Worm (Caenorhabditis elegans) whole organism, L4 larva: Measurements from ENCODE around the gene F55E10.1.

Experiments
- F44E2.7 ChIP-seq: fragments of 200-800 bp; sonication (Bioruptor generic); IDR thresholded peaks from 2 replicates; pipeline ENCODE4 v2.1.2; 2022; ENCODE audit warnings: missing genetic modification characterization, missing compliant biosample characterization
- aha-1 ChIP-seq: fragments of 150-350 bp; peaks from one replicate; lab custom pipeline; 2014; ENCODE audit warnings: missing biosample characterization, missing genetic modification characterization
- aly-2 ChIP-seq: sonication (generic microtip); optimal IDR thresholded peaks from 2 replicates; lab custom pipeline; 2018; ENCODE audit warnings: missing biosample characterization, missing genetic modification characterization
- ama-1 ChIP-seq: fragments of 150-350 bp; optimal IDR thresholded peaks from 2 replicates; lab custom pipeline; 2014; ENCODE audit warnings: inconsistent platforms, mixed read lengths
- attf-4 ChIP-seq: sonication (generic microtip); optimal IDR thresholded peaks from 3 replicates; lab custom pipeline; 2017; ENCODE audit warnings: missing biosample characterization, missing genetic modification characterization
- ceh-28 ChIP-seq: fragments of 150-350 bp; optimal IDR thresholded peaks from 2 replicates; lab custom pipeline; 2014; ENCODE audit warnings: missing biosample characterization, missing genetic modification reagents, missing genetic modification characterization
- ceh-32 ChIP-seq: sonication (generic microtip); optimal IDR thresholded peaks from 2 replicates; lab custom pipeline; 2016; ENCODE audit warnings: mild to moderate bottlenecking, missing genetic modification characterization, missing compliant biosample characterization; ENCODE audit not compliant: poor library complexity
- ceh-44 ChIP-seq: fragments of 200-800 bp; sonication (Bioruptor generic); IDR thresholded peaks from 2 replicates; pipeline ENCODE4 v1.3.6; 2022; ENCODE audit warnings: missing genetic modification reagents, missing genetic modification characterization, missing compliant biosample characterization
- ceh-82 ChIP-seq: sonication (generic microtip); optimal IDR thresholded peaks from 2 replicates; lab custom pipeline; 2017; ENCODE audit warnings: missing biosample characterization, missing genetic modification characterization
- ces-1 ChIP-seq: fragments of 150-350 bp; sonication (generic microtip); optimal IDR thresholded peaks from 4 replicates; lab custom pipeline; 2014; ENCODE audit warnings: missing biosample characterization, missing genetic modification reagents, missing genetic modification characterization
- cey-2 ChIP-seq: sonication (generic microtip); optimal IDR thresholded peaks from 3 replicates; lab custom pipeline; 2017; ENCODE audit warnings: missing genetic modification characterization, mild to moderate bottlenecking, missing compliant biosample characterization, antibody characterized with exemption, borderline replicate concordance; ENCODE audit not compliant: insufficient read depth
- dmd-9 ChIP-seq: fragments of 200-800 bp; sonication (Bioruptor generic); IDR thresholded peaks from 2 replicates; pipeline ENCODE4 v1.3.6; 2022; ENCODE audit warnings: missing genetic modification reagents, missing genetic modification characterization, missing compliant biosample characterization
- dpl-1 ChIP-seq: fragments of 150-350 bp; optimal IDR thresholded peaks from 2 replicates; lab custom pipeline; 2014; ENCODE audit warnings: missing biosample characterization, missing genetic modification reagents, missing genetic modification characterization
- dve-1 ChIP-seq: sonication (generic microtip); optimal IDR thresholded peaks from 2 replicates; lab custom pipeline; 2017; ENCODE audit warnings: antibody characterized with exemption, mild to moderate bottlenecking, missing genetic modification characterization, missing compliant biosample characterization; ENCODE audit not compliant: insufficient read depth
- egl-27 ChIP-seq: sonication (generic microtip); optimal IDR thresholded peaks from 3 replicates; lab custom pipeline; 2017; ENCODE audit warnings: missing biosample characterization, missing genetic modification reagents, missing genetic modification characterization
- egl-43 ChIP-seq: fragments of 200-800 bp; sonication (Bioruptor generic); IDR thresholded peaks from 2 replicates; pipeline ENCODE4 v1.3.6; 2022; ENCODE audit warnings: missing genetic modification reagents, missing genetic modification characterization, missing compliant biosample characterization
- fos-1 ChIP-seq: fragments of 150-350 bp; optimal IDR thresholded peaks from 2 replicates; lab custom pipeline; 2014; ENCODE audit warnings: missing biosample characterization, missing genetic modification characterization
- gei-8 ChIP-seq: fragments of 200-800 bp; sonication (Bioruptor generic); optimal IDR thresholded peaks from 2 replicates; lab custom pipeline; 2018; ENCODE audit warnings: mild to moderate bottlenecking, missing genetic modification characterization, missing compliant biosample characterization
- hif-1 ChIP-seq, 2 experiments: sonication (generic microtip); optimal IDR thresholded peaks; 2 replicates each; lab custom pipeline; 2016 to 2017; ENCODE audit warnings: missing compliant biosample characterization in 2 of 2, missing genetic modification characterization in 2 of 2, missing genetic modification reagents in 2 of 2, missing genotype in 2 of 2, mild to moderate bottlenecking in 1 of 2
- lim-7 ChIP-seq: fragments of 200-800 bp; sonication (Bioruptor generic); IDR thresholded peaks from 2 replicates; pipeline ENCODE4 v1.3.6; 2022; ENCODE audit warnings: missing genetic modification characterization, missing compliant biosample characterization
- lin-13 ChIP-seq: fragments of 150-350 bp; optimal IDR thresholded peaks from 2 replicates; lab custom pipeline; 2014; ENCODE audit warnings: missing biosample characterization, missing genetic modification reagents, missing genetic modification characterization
- lin-15B ChIP-seq: fragments of 150-350 bp; sonication (generic microtip); optimal IDR thresholded peaks from 3 replicates; lab custom pipeline; 2014; ENCODE audit warnings: missing biosample characterization, missing genetic modification characterization
- lin-29 ChIP-seq: fragments of 200-800 bp; sonication (Bioruptor generic); IDR thresholded peaks from 2 replicates; pipeline ENCODE4 v1.3.6; 2022; ENCODE audit warnings: missing genetic modification reagents, missing genetic modification characterization, missing compliant biosample characterization
- lin-39 ChIP-seq: fragments of 150-350 bp; optimal IDR thresholded peaks from 2 replicates; lab custom pipeline; 2014; ENCODE audit warnings: missing biosample characterization, missing genetic modification reagents, missing genetic modification characterization
- lsy-2 ChIP-seq, 2 experiments: fragments of 150-350 bp in 1 of 2; sonication (generic microtip) in 1 of 2; optimal IDR thresholded peaks; 2 replicates each; lab custom pipeline; 2014 to 2017; ENCODE audit warnings: missing biosample characterization in 2 of 2, missing genetic modification characterization in 2 of 2
- madf-5 ChIP-seq, 2 experiments: fragments of 200-800 bp; sonication (Bioruptor generic); IDR thresholded peaks; 2 replicates each; pipeline ENCODE4 v1.3.6; 2022; ENCODE audit warnings: missing compliant biosample characterization in 2 of 2, missing genetic modification characterization in 2 of 2
- madf-9 ChIP-seq: fragments of 200-800 bp; sonication (Bioruptor generic); conservative IDR thresholded peaks from 2 replicates; pipeline ENCODE4 v1.3.6; 2022; ENCODE audit warnings: missing genetic modification reagents, missing genetic modification characterization, missing compliant biosample characterization
- mes-2 ChIP-seq: sonication (generic microtip); optimal IDR thresholded peaks from 2 replicates; lab custom pipeline; 2016; ENCODE audit warnings: missing genotype, mild to moderate bottlenecking, missing genetic modification characterization, missing compliant biosample characterization; ENCODE audit not compliant: poor library complexity, severe bottlenecking
- mxl-2 ChIP-seq: fragments of 200-800 bp; sonication (Bioruptor generic); conservative IDR thresholded peaks from 2 replicates; pipeline ENCODE4 v1.3.6; 2022; ENCODE audit warnings: missing genetic modification reagents, missing genetic modification characterization, missing compliant biosample characterization
- mxl-3 ChIP-seq: fragments of 200-800 bp; sonication (Bioruptor generic); optimal IDR thresholded peaks from 2 replicates; lab custom pipeline; 2018; ENCODE audit warnings: mild to moderate bottlenecking, missing genetic modification characterization, missing compliant biosample characterization
- nhr-237 ChIP-seq: sonication (generic microtip); optimal IDR thresholded peaks from 2 replicates; lab custom pipeline; 2017; ENCODE audit warnings: missing biosample characterization, missing genetic modification characterization
- nhr-25 ChIP-seq: sonication (generic microtip); optimal IDR thresholded peaks from 2 replicates; lab custom pipeline; 2017; ENCODE audit warnings: missing genetic modification characterization, mild to moderate bottlenecking, missing compliant biosample characterization, antibody characterized with exemption, moderate library complexity, borderline replicate concordance; ENCODE audit not compliant: insufficient read depth
- nhr-28 ChIP-seq: fragments of 150-350 bp; optimal IDR thresholded peaks from 2 replicates; lab custom pipeline; 2014; ENCODE audit warnings: missing biosample characterization, missing genetic modification characterization
- nhr-41 ChIP-seq: fragments of 200-800 bp; sonication (Bioruptor generic); IDR thresholded peaks from 2 replicates; pipeline ENCODE4 v1.3.6; 2022; ENCODE audit warnings: missing genetic modification reagents, missing genetic modification characterization, missing compliant biosample characterization
- nhr-42 ChIP-seq: fragments of 200-800 bp; sonication (Bioruptor generic); IDR thresholded peaks from 2 replicates; pipeline ENCODE4 v1.3.6; 2022; ENCODE audit warnings: missing genetic modification characterization, missing compliant biosample characterization
- nhr-48 ChIP-seq: sonication (generic microtip); optimal IDR thresholded peaks from 2 replicates; lab custom pipeline; 2016; ENCODE audit warnings: mild to moderate bottlenecking, missing genetic modification characterization, missing compliant biosample characterization
- nhr-77 ChIP-seq: fragments of 150-350 bp; optimal IDR thresholded peaks from 2 replicates; lab custom pipeline; 2014; ENCODE audit warnings: missing biosample characterization, missing genetic modification characterization
- pha-4 ChIP-seq, 2 experiments: fragments of 150-350 bp in 1 of 2; fragments of 200-800 bp in 1 of 2; sonication (Bioruptor generic) in 1 of 2; IDR thresholded peaks in 1 of 2; optimal IDR thresholded peaks in 1 of 2; 2 replicates each; pipeline versions ENCODE4 v1.3.6 to Lab custom; 2014 to 2022; ENCODE audit warnings: missing genetic modification characterization in 2 of 2, missing genetic modification reagents in 2 of 2, missing biosample characterization in 1 of 2, missing compliant biosample characterization in 1 of 2
- php-3 ChIP-seq: fragments of 200-800 bp; sonication (Bioruptor generic); IDR thresholded peaks from 2 replicates; pipeline ENCODE4 v1.3.6; 2022; ENCODE audit warnings: missing genetic modification reagents, missing genetic modification characterization, missing compliant biosample characterization
- rbr-2 ChIP-seq: sonication (generic microtip); optimal IDR thresholded peaks from 2 replicates; lab custom pipeline; 2016; ENCODE audit warnings: missing genotype, missing genetic modification characterization, missing compliant biosample characterization
- set-16 ChIP-seq: fragments of 200-800 bp; sonication (Bioruptor generic); IDR thresholded peaks from 2 replicates; pipeline ENCODE4 v1.3.6; 2022; ENCODE audit warnings: missing genetic modification reagents, missing genetic modification characterization, missing compliant biosample characterization
- tag-97 ChIP-seq: fragments of 200-800 bp; sonication (Bioruptor generic); IDR thresholded peaks from 2 replicates; pipeline ENCODE4 v1.3.6; 2022; ENCODE audit warnings: missing genetic modification characterization, missing compliant biosample characterization
- unc-62 ChIP-seq, 3 experiments: fragments of 150-350 bp in 1 of 3; sonication (generic microtip); optimal IDR thresholded peaks in 2 of 3; peaks in 1 of 3; 1 replicate in 1 of 3; 2 replicates in 2 of 3; lab custom pipeline; 2014 to 2017; ENCODE audit warnings: missing biosample characterization in 3 of 3, missing genetic modification characterization in 3 of 3, missing genetic modification reagents in 3 of 3, missing genotype in 1 of 3
- zfp-2 ChIP-seq: sonication (generic microtip); optimal IDR thresholded peaks from 2 replicates; lab custom pipeline; 2016; ENCODE audit warnings: mild to moderate bottlenecking, missing genetic modification characterization, missing compliant biosample characterization
- zfp-3 ChIP-seq: fragments of 200-800 bp; sonication (Bioruptor generic); conservative IDR thresholded peaks from 2 replicates; pipeline ENCODE4 v1.3.6; 2022; ENCODE audit warnings: missing genetic modification reagents, missing genetic modification characterization, missing compliant biosample characterization
- zip-11 ChIP-seq: fragments of 200-800 bp; sonication (Bioruptor generic); IDR thresholded peaks from 2 replicates; pipeline ENCODE4 v1.3.6; 2022; ENCODE audit warnings: missing genetic modification characterization, missing compliant biosample characterization
- ztf-11 ChIP-seq: fragments of 150-350 bp; optimal IDR thresholded peaks from 2 replicates; lab custom pipeline; 2014; ENCODE audit warnings: missing biosample characterization, missing genetic modification characterization
- ztf-7 ChIP-seq: fragments of 150-350 bp; optimal IDR thresholded peaks from 2 replicates; lab custom pipeline; 2014; ENCODE audit warnings: missing biosample characterization, missing genetic modification characterization

F55E10.1 gene

ce11 chrX:8354284-8354784 is 12.6 kb downstream of the F55E10.1 start:
- TF ChIP-seq dve-1 (tag; lab: Kevin White, UChicago) (no peak), set-16 (GFP tag; lab: Robert Waterston, UW) (no peak), unc-62 (GFP tag; optimal IDR thresholded peaks at IDR 0.05 in 1 of 2; lab: Kevin White, UChicago) (no peak), unc-62 (tag; optimal IDR thresholded peaks at IDR 0.05; lab: Kevin White, UChicago) (no peak), nhr-25 (tag; lab: Kevin White, UChicago) (no peak), nhr-42 (GFP tag; lab: Robert Waterston, UW) (no peak), ceh-44 (GFP tag; lab: Robert Waterston, UW) (no peak), nhr-28 (tag; lab: Kevin White, UChicago) (no peak), cey-2 (tag; lab: Kevin White, UChicago) (no peak), dmd-9 (GFP tag; lab: Robert Waterston, UW) (no peak)

- TF ChIP-seq lin-29 (no peak), ceh-44 (GFP tag; lab: Robert Waterston, UW) (no peak), ztf-7 (no peak), fos-1 (tag; lab: Kevin White, UChicago) (no peak), zfp-2 (no peak), lin-13 (GFP tag; lab: Kevin White, UChicago) (no peak), nhr-25 (tag; lab: Kevin White, UChicago) (no peak), php-3 (GFP tag; lab: Robert Waterston, UW) (no peak), mes-2 (no peak), rbr-2 (tag; lab: Kevin White, UChicago) (no peak), madf-5 (GFP tag; IDR thresholded peaks at IDR 0.05; lab: Robert Waterston, UW) (no peak), mxl-2 (no peak), mxl-3 (GFP tag; lab: Kevin White, UChicago) (peak; percentile 47), F44E2.7 (GFP tag; lab: Robert Waterston, UW) (no peak), ceh-32 (no peak), zip-11 (GFP tag; lab: Robert Waterston, UW) (no peak), pha-4 (GFP tag; IDR thresholded peaks at IDR 0.05; lab: Robert Waterston, UW) (no peak), pha-4 (tag; optimal IDR thresholded peaks at IDR 0.05; lab: Kevin White, UChicago) (no peak), aha-1 (no peak), ceh-28 (no peak), hif-1 (tag; optimal IDR thresholded peaks at IDR 0.05; lab: Kevin White, UChicago) (no peak), tag-97 (no peak), ztf-11 (no peak), gei-8 (no peak), lsy-2 (tag; optimal IDR thresholded peaks at IDR 0.05; lab: Kevin White, UChicago) (no peak), aly-2 (no peak), nhr-77 (tag; lab: Kevin White, UChicago) (peak; percentile 54), lin-15B (tag; lab: Kevin White, UChicago) (no peak), lim-7 (GFP tag; lab: Robert Waterston, UW) (no peak), egl-27 (tag; lab: Kevin White, UChicago) (no peak), cey-2 (tag; lab: Kevin White, UChicago) (no peak), attf-4 (no peak), nhr-41 (no peak), ceh-82 (tag; lab: Kevin White, UChicago) (no peak), nhr-48 (tag; lab: Kevin White, UChicago) (no peak), ces-1 (GFP tag; lab: Kevin White, UChicago) (no peak), nhr-237 (tag; lab: Kevin White, UChicago) (no peak), egl-43 (GFP tag; lab: Robert Waterston, UW) (no peak), zfp-3 (GFP tag; lab: Robert Waterston, UW) (no peak), madf-9 (GFP tag; lab: Robert Waterston, UW) (no peak), ama-1 (lab: Kevin White, UChicago) (no peak), lin-39 (tag; lab: Kevin White, UChicago) (no peak), dpl-1 (no peak)
These were observed 13.6 kb downstream of the F55E10.1 start for ce11 chrX:8355350-8355749.
